Fruit fly (Drosophila melanogaster) whole organism, embryonic: Measurements from ENCODE around the gene tub.

Experiments used
- Ada2b ChIP-seq: fragments of 200-800 bp; sonication (Bioruptor generic); IDR thresholded peaks from 2 replicates; pipeline ENCODE4 v1.3.6; 2022; ENCODE audit warnings: missing biosample characterization, missing genetic modification characterization
- Adf1 ChIP-seq: fragments of 200-800 bp; sonication (Bioruptor generic); IDR thresholded peaks from 2 replicates; pipeline ENCODE4 v1.3.6; 2022; ENCODE audit warnings: missing biosample characterization, missing genetic modification characterization
- BEAF-32 ChIP-seq: fragments of 200-800 bp; sonication (Bioruptor generic); optimal IDR thresholded peaks from 3 replicates; lab custom pipeline; 2017; ENCODE audit warnings: missing biosample characterization, missing genetic modification characterization, mild to moderate bottlenecking, moderate library complexity, missing genetic modification reagents
- CG1024 ChIP-seq: fragments of 200-800 bp; sonication (Bioruptor generic); IDR thresholded peaks from 2 replicates; pipeline ENCODE4 v1.3.6; 2022; ENCODE audit warnings: missing biosample characterization, missing genetic modification characterization
- CG11560 ChIP-seq: fragments of 200-800 bp; sonication (Bioruptor generic); IDR thresholded peaks from 3 replicates; pipeline ENCODE4 v1.3.6; 2022; ENCODE audit warnings: missing biosample characterization, missing genetic modification characterization
- CG11695 ChIP-seq: fragments of 200-800 bp; sonication (Bioruptor generic); IDR thresholded peaks from 3 replicates; pipeline ENCODE4 v1.3.6; 2022; ENCODE audit warnings: missing biosample characterization, missing genetic modification characterization
- CG12104 ChIP-seq: fragments of 200-800 bp; sonication (Bioruptor generic); optimal IDR thresholded peaks from 3 replicates; lab custom pipeline; 2016; ENCODE audit warnings: missing biosample characterization, missing genetic modification characterization
- CG1233 ChIP-seq: fragments of 200-800 bp; sonication (Bioruptor generic); optimal IDR thresholded peaks from 4 replicates; lab custom pipeline; 2018; ENCODE audit warnings: missing biosample characterization, mild to moderate bottlenecking, missing genetic modification characterization
- CG13123 ChIP-seq: fragments of 200-800 bp; sonication (Bioruptor generic); optimal IDR thresholded peaks from 2 replicates; lab custom pipeline; 2016; ENCODE audit warnings: missing biosample characterization, missing genetic modification characterization
- CG13296 ChIP-seq: fragments of 200-800 bp; sonication (Bioruptor generic); optimal IDR thresholded peaks from 3 replicates; lab custom pipeline; 2018; ENCODE audit warnings: missing biosample characterization, mild to moderate bottlenecking, missing genetic modification characterization
- CG14710 ChIP-seq: fragments of 200-800 bp; sonication (Bioruptor generic); optimal IDR thresholded peaks from 3 replicates; lab custom pipeline; 2019; ENCODE audit warnings: missing biosample characterization, mild to moderate bottlenecking, missing genetic modification characterization, moderate library complexity
- CG1529 ChIP-seq: fragments of 200-800 bp; sonication (Bioruptor generic); optimal IDR thresholded peaks from 3 replicates; lab custom pipeline; 2018; ENCODE audit warnings: missing biosample characterization, missing genetic modification characterization
- CG15696 ChIP-seq: fragments of 200-800 bp; sonication (Bioruptor generic); optimal IDR thresholded peaks from 2 replicates; lab custom pipeline; 2019; ENCODE audit warnings: missing biosample characterization, mild to moderate bottlenecking, missing genetic modification characterization, moderate library complexity
- CG17359 ChIP-seq: fragments of 200-800 bp; sonication (Bioruptor generic); optimal IDR thresholded peaks from 3 replicates; lab custom pipeline; 2018; ENCODE audit warnings: missing biosample characterization, mild to moderate bottlenecking, missing genetic modification characterization, moderate library complexity
- CG1792 ChIP-seq: fragments of 200-800 bp; sonication (Bioruptor generic); optimal IDR thresholded peaks from 2 replicates; lab custom pipeline; 2016; ENCODE audit warnings: missing biosample characterization, missing genetic modification characterization
- CG18262 ChIP-seq: fragments of 200-800 bp; optimal IDR thresholded peaks from 3 replicates; lab custom pipeline; 2019; ENCODE audit warnings: missing biosample characterization, mild to moderate bottlenecking, missing genetic modification characterization, moderate library complexity
- CG18764 ChIP-seq: fragments of 200-800 bp; sonication (Bioruptor generic); optimal IDR thresholded peaks from 3 replicates; lab custom pipeline; 2016; ENCODE audit warnings: missing biosample characterization, missing genetic modification characterization
- CG2129 ChIP-seq: fragments of 200-800 bp; sonication (Bioruptor generic); IDR thresholded peaks from 2 replicates; pipeline ENCODE4 v1.3.6; 2022; ENCODE audit warnings: missing biosample characterization, missing genetic modification characterization; ENCODE audit not compliant: partially characterized antibody
- CG30431 ChIP-seq: fragments of 200-800 bp; sonication (Bioruptor generic); optimal IDR thresholded peaks from 2 replicates; lab custom pipeline; 2017; ENCODE audit warnings: missing biosample characterization, missing genetic modification characterization
- CG31388 ChIP-seq: fragments of 200-800 bp; sonication (Bioruptor generic); optimal IDR thresholded peaks from 2 replicates; lab custom pipeline; 2016; ENCODE audit warnings: missing biosample characterization, missing genetic modification characterization
- CG33213 ChIP-seq: fragments of 200-800 bp; sonication (Bioruptor generic); optimal IDR thresholded peaks from 3 replicates; lab custom pipeline; 2016; ENCODE audit warnings: missing biosample characterization, missing genetic modification characterization
- CG6175 ChIP-seq: fragments of 200-800 bp; sonication (Bioruptor generic); IDR thresholded peaks from 3 replicates; pipeline ENCODE4 v1.3.6; 2022; ENCODE audit warnings: missing biosample characterization, missing genetic modification characterization
- CG9797 ChIP-seq: fragments of 200-800 bp; sonication (Bioruptor generic); optimal IDR thresholded peaks from 3 replicates; lab custom pipeline; 2018; ENCODE audit warnings: missing biosample characterization, mild to moderate bottlenecking, missing genetic modification characterization
- Doc2 ChIP-seq: fragments of 200-800 bp; sonication (Bioruptor generic); IDR thresholded peaks from 2 replicates; pipeline ENCODE4 v1.3.6; 2022; ENCODE audit warnings: missing biosample characterization, missing genetic modification characterization
- Eip74EF ChIP-seq, 2 experiments: fragments of 200-800 bp in 1 of 2; fragments of >200 bp in 1 of 2; sonication (Bioruptor generic) in 1 of 2; optimal IDR thresholded peaks; 2 replicates each; lab custom pipeline; 2017 to 2019; ENCODE audit warnings: missing biosample characterization in 2 of 2, missing genetic modification characterization in 2 of 2, mild to moderate bottlenecking in 1 of 2, moderate library complexity in 1 of 2
- H15 ChIP-seq: fragments of 200-800 bp; sonication (Bioruptor generic); IDR thresholded peaks from 3 replicates; pipeline ENCODE4 v1.3.6; 2022; ENCODE audit warnings: missing biosample characterization, missing genetic modification characterization
- Hsf ChIP-seq: fragments of 200-800 bp; sonication (Bioruptor generic); optimal IDR thresholded peaks from 3 replicates; lab custom pipeline; 2016; ENCODE audit warnings: missing biosample characterization, missing genetic modification characterization
- Lim3 ChIP-seq: fragments of 200-800 bp; sonication (Bioruptor generic); IDR thresholded peaks from 2 replicates; pipeline ENCODE4 v1.3.6; 2022; ENCODE audit warnings: missing biosample characterization, missing genetic modification characterization
- MESR4 ChIP-seq: fragments of 200-800 bp; sonication (Bioruptor generic); optimal IDR thresholded peaks from 2 replicates; lab custom pipeline; 2018; ENCODE audit warnings: missing biosample characterization, mild to moderate bottlenecking, missing genetic modification characterization, moderate library complexity
- Mrtf ChIP-seq: fragments of 200-800 bp; sonication (Bioruptor generic); IDR thresholded peaks from 3 replicates; pipeline ENCODE4 v1.3.6; 2022; ENCODE audit warnings: missing biosample characterization, missing genetic modification characterization
- NC2α ChIP-seq: fragments of 200-800 bp; sonication (Bioruptor generic); optimal IDR thresholded peaks from 2 replicates; lab custom pipeline; 2016; ENCODE audit warnings: missing biosample characterization, missing genetic modification characterization
- NFAT ChIP-seq: fragments of 200-800 bp; sonication (Bioruptor generic); IDR thresholded peaks from 2 replicates; pipeline ENCODE4 v1.3.6; 2022; ENCODE audit warnings: missing biosample characterization, missing genetic modification characterization
- Poxn ChIP-seq: fragments of 200-800 bp; sonication (Bioruptor generic); IDR thresholded peaks from 2 replicates; pipeline ENCODE4 v1.3.6; 2022; ENCODE audit warnings: missing biosample characterization, missing genetic modification characterization
- Tbp ChIP-seq: fragments of >200 bp; optimal IDR thresholded peaks from 2 replicates; lab custom pipeline; 2018; ENCODE audit warnings: missing biosample characterization, missing genetic modification characterization
- Usf ChIP-seq: fragments of 200-800 bp; sonication (Bioruptor generic); optimal IDR thresholded peaks from 2 replicates; lab custom pipeline; 2017; ENCODE audit warnings: missing genotype, missing biosample characterization, missing genetic modification characterization
- cg ChIP-seq: fragments of 200-800 bp; sonication (Bioruptor generic); optimal IDR thresholded peaks from 3 replicates; lab custom pipeline; 2019; ENCODE audit warnings: missing biosample characterization, mild to moderate bottlenecking, missing genetic modification characterization, moderate library complexity
- eyg ChIP-seq: fragments of 200-800 bp; sonication (Bioruptor generic); optimal IDR thresholded peaks from 3 replicates; lab custom pipeline; 2016; ENCODE audit warnings: missing biosample characterization, missing genetic modification characterization
- fd96Cb ChIP-seq: fragments of 200-800 bp; sonication (Bioruptor generic); optimal IDR thresholded peaks from 2 replicates; lab custom pipeline; 2018; ENCODE audit warnings: missing biosample characterization, mild to moderate bottlenecking, missing genetic modification characterization, moderate library complexity
- fu2 ChIP-seq: fragments of 200-800 bp; sonication (Bioruptor generic); optimal IDR thresholded peaks from 2 replicates; lab custom pipeline; 2016; ENCODE audit warnings: missing biosample characterization, missing genetic modification characterization
- gt ChIP-seq: fragments of 200-800 bp; sonication (Bioruptor generic); IDR thresholded peaks from 2 replicates; pipeline ENCODE4 v1.3.6; 2022; ENCODE audit warnings: missing biosample characterization, missing genetic modification characterization
- h ChIP-seq: fragments of >200 bp; optimal IDR thresholded peaks from 2 replicates; lab custom pipeline; 2017
- her ChIP-seq: fragments of 200-800 bp; sonication (Bioruptor generic); optimal IDR thresholded peaks from 2 replicates; lab custom pipeline; 2016; ENCODE audit warnings: missing biosample characterization, missing genetic modification characterization
- lilli ChIP-seq: fragments of 200-800 bp; sonication (Bioruptor generic); optimal IDR thresholded peaks from 3 replicates; lab custom pipeline; 2016; ENCODE audit warnings: missing biosample characterization, missing genetic modification characterization
- mirr ChIP-seq: fragments of 200-800 bp; sonication (Bioruptor generic); optimal IDR thresholded peaks from 3 replicates; lab custom pipeline; 2018; ENCODE audit warnings: missing biosample characterization, mild to moderate bottlenecking, missing genetic modification characterization
- pan ChIP-seq, 4 experiments: fragments of >200 bp in 3 of 4; fragments of 200-800 bp in 1 of 4; sonication (Bioruptor generic) in 1 of 4; optimal IDR thresholded peaks in 3 of 4; IDR thresholded peaks in 1 of 4; 2 replicates each; pipeline versions ENCODE4 v1.3.6 to Lab custom; 2017 to 2022; ENCODE audit warnings: missing biosample characterization in 2 of 4, missing genetic modification characterization in 2 of 4, mixed read lengths in 1 of 4
- sna ChIP-seq: fragments of 200-800 bp; sonication (Bioruptor generic); IDR thresholded peaks from 2 replicates; pipeline ENCODE4 v1.3.6; 2022; ENCODE audit warnings: missing biosample characterization, missing genetic modification characterization; ENCODE audit not compliant: partially characterized antibody
- twi ChIP-seq: fragments of 200-800 bp; optimal IDR thresholded peaks from 2 replicates; lab custom pipeline; 2019; ENCODE audit warnings: missing biosample characterization, mild to moderate bottlenecking, missing genetic modification characterization, moderate library complexity
- wdn ChIP-seq: fragments of 200-800 bp; sonication (Bioruptor generic); IDR thresholded peaks from 2 replicates; pipeline ENCODE4 v1.3.6; 2022; ENCODE audit warnings: missing biosample characterization, missing genetic modification characterization
- zen2 ChIP-seq: fragments of 200-800 bp; sonication (Bioruptor generic); IDR thresholded peaks from 3 replicates; pipeline ENCODE4 v1.3.6; 2022; ENCODE audit warnings: missing biosample characterization, missing genetic modification characterization; ENCODE audit not compliant: partially characterized antibody
- zfh1 ChIP-seq: fragments of 200-800 bp; sonication (Bioruptor generic); IDR thresholded peaks from 3 replicates; pipeline ENCODE4 v1.3.6; 2022; ENCODE audit warnings: missing biosample characterization, missing genetic modification characterization

tub gene

dm6 chr3R:4433441-4434077 is 46.0 kb downstream of the tub start, which contains the start of the genes eIF3a and CG1074 (continued):
- TF ChIP-seq CG2129 (GFP tag; lab: Robert Waterston, UW) = peak; percentile 83
- TF ChIP-seq CG15696 (tag; lab: Kevin White, UChicago) = peak; percentile 4
- peak; percentile 44 for TF ChIP-seq CG18262
- peak; percentile 78 for TF ChIP-seq CG33213 (GFP tag; lab: Kevin White, UChicago)
- TF ChIP-seq zen2 = peak; percentile 87
- TF ChIP-seq twi (tag; lab: Kevin White, UChicago) = peak; percentile 62
- TF ChIP-seq CG17359 (tag; lab: Kevin White, UChicago) = peak; percentile 62
- TF ChIP-seq Usf (GFP tag; lab: Kevin White, UChicago) = no peak
- no peak for TF ChIP-seq CG11560 (tag; lab: Robert Waterston, UW)
- peak; percentile 31 for TF ChIP-seq CG18764 (GFP tag; lab: Kevin White, UChicago)
- TF ChIP-seq MESR4 = peak; percentile 98
- TF ChIP-seq CG13296 (GFP tag; lab: Kevin White, UChicago) = peak; percentile 82
- peak; percentile 68; the same call in 1 of the 2 replicates for TF ChIP-seq CG1024 (GFP tag; lab: Robert Waterston, UW)
- peak; percentile 34; the same call in 1 of the 3 replicates for TF ChIP-seq CG6175 (GFP tag; lab: Robert Waterston, UW)
- TF ChIP-seq fu2 (GFP tag; lab: Kevin White, UChicago) = peak; percentile 0
- peak in 1 of 2 experiments; percentile 14 for TF ChIP-seq Eip74EF (GFP tag; optimal IDR thresholded peaks at IDR 0.05; lab: Kevin White, UChicago)
- TF ChIP-seq mirr = peak; percentile 85
- TF ChIP-seq h (lab: Kevin White, UChicago) = no peak
- TF ChIP-seq cg (GFP tag; lab: Kevin White, UChicago) = peak; percentile 9
- TF ChIP-seq CG14710 = peak; percentile 80
- TF ChIP-seq CG31388 (GFP tag; lab: Kevin White, UChicago) = no peak
- peak; percentile 45 for TF ChIP-seq eyg
- TF ChIP-seq CG11695 (GFP tag; lab: Robert Waterston, UW) = 0 out of 3 replicates have a peak, but pooled peaks have one; percentile 33
- peak; percentile 52 for TF ChIP-seq Adf1 (GFP tag; lab: Robert Waterston, UW)
- peak; percentile 48 for TF ChIP-seq Ada2b (GFP tag; lab: Robert Waterston, UW)
- peak; percentile 93 for TF ChIP-seq sna (GFP tag; lab: Robert Waterston, UW)
- peak; percentile 69 for TF ChIP-seq CG1792 (GFP tag; lab: Kevin White, UChicago)
- TF ChIP-seq her (GFP tag; lab: Kevin White, UChicago) = peak; percentile 66
- peak; percentile 74; the same call in 2 of the 3 replicates for TF ChIP-seq zfh1 (GFP tag; lab: Robert Waterston, UW)
- TF ChIP-seq Mrtf (GFP tag; lab: Robert Waterston, UW) = no peak; the same call in 2 of the 3 replicates
- no peak for TF ChIP-seq Lim3 (GFP tag; lab: Robert Waterston, UW)
- TF ChIP-seq wdn (GFP tag; lab: Robert Waterston, UW) = no peak
- peak; percentile 65 for TF ChIP-seq Hsf (GFP tag; lab: Kevin White, UChicago)
- TF ChIP-seq gt (GFP tag; lab: Robert Waterston, UW) = peak; percentile 7; the same call in 1 of the 2 replicates
- TF ChIP-seq CG1529 (GFP tag; lab: Kevin White, UChicago) = no peak
- TF ChIP-seq NFAT (GFP tag; lab: Robert Waterston, UW) = peak; percentile 94
- peak; percentile 79 for TF ChIP-seq lilli (GFP tag; lab: Kevin White, UChicago)
- TF ChIP-seq fd96Cb (tag; lab: Kevin White, UChicago) = peak; percentile 19
- peak; percentile 50; the same call in 2 of the 3 replicates for TF ChIP-seq H15 (GFP tag; lab: Robert Waterston, UW)
- TF ChIP-seq CG30431 = no peak
- TF ChIP-seq pan (optimal IDR thresholded peaks at IDR 0.05; lab: Kevin White, UChicago) = no peak
- peak in 1 of 2 experiments; percentile 69 for TF ChIP-seq pan (GFP tag; optimal IDR thresholded peaks at IDR 0.05 in 1 of 2, IDR thresholded peaks at IDR 0.05 in 1 of 2)
- peak; percentile 33 for TF ChIP-seq CG12104 (GFP tag; lab: Kevin White, UChicago)
- TF ChIP-seq Tbp (GFP tag; lab: Kevin White, UChicago) = no peak
- no peak for TF ChIP-seq Poxn (GFP tag; lab: Robert Waterston, UW)
- TF ChIP-seq BEAF-32 (GFP tag; lab: Kevin White, UChicago) = peak; percentile 99
- TF ChIP-seq CG9797 = peak; percentile 73
- TF ChIP-seq Doc2 = no peak
- peak; percentile 16 for TF ChIP-seq CG13123 (GFP tag; lab: Kevin White, UChicago)
- peak; percentile 54 for TF ChIP-seq NC2α (GFP tag; lab: Kevin White, UChicago)
- TF ChIP-seq CG1233 = peak; percentile 52
